Fruit fly (Drosophila melanogaster) ovary, adult (tissue): ENCODE data around the gene scramb2.
A peak's percentile ranks its signal among the peaks of the same experiment; 100 is the strongest.

Source experiments
- CG17801 ChIP-seq: fragments of 200-800 bp; optimal IDR thresholded peaks from 2 replicates; lab custom pipeline; 2019; ENCODE audit warnings: missing biosample characterization, mild to moderate bottlenecking, missing genetic modification characterization, moderate library complexity; ENCODE audit not compliant: partially characterized antibody

Gene scramb2

dm6 chr3L:3046325-3047156 is at the start of gene scramb2, which contains the start of gene Sk2:
scramb2 (minus strand) TSS chr3L:3046812.
Sk2 (plus strand) TSS chr3L:3047087.
- peak; percentile 94 for TF ChIP-seq CG17801 (GFP tag; lab: Kevin White, UChicago)

dm6 chr3L:3096073-3096725 is 49.6 kb upstream of the scramb2 start:
- TF ChIP-seq CG17801 (GFP tag; lab: Kevin White, UChicago), result no peak

- TF ChIP-seq CG17801 (GFP tag; lab: Kevin White, UChicago), result no peak
Measured at dm6 chr3L:3095590-3095989, 49.0 kb upstream of the scramb2 start.

dm6 chr3L:3090581-3091345 is 44.2 kb upstream of the scramb2 start:
- peak; percentile 6 for TF ChIP-seq CG17801 (GFP tag; lab: Kevin White, UChicago)

- no peak for TF ChIP-seq CG17801 (GFP tag; lab: Kevin White, UChicago)
Measured at dm6 chr3L:3089012-3089411, 42.4 kb upstream of the scramb2 start.

- TF ChIP-seq CG17801 (GFP tag; lab: Kevin White, UChicago), result no peak
Measured at dm6 chr3L:3083329-3084083, 36.9 kb upstream of the scramb2 start.

DNA sequence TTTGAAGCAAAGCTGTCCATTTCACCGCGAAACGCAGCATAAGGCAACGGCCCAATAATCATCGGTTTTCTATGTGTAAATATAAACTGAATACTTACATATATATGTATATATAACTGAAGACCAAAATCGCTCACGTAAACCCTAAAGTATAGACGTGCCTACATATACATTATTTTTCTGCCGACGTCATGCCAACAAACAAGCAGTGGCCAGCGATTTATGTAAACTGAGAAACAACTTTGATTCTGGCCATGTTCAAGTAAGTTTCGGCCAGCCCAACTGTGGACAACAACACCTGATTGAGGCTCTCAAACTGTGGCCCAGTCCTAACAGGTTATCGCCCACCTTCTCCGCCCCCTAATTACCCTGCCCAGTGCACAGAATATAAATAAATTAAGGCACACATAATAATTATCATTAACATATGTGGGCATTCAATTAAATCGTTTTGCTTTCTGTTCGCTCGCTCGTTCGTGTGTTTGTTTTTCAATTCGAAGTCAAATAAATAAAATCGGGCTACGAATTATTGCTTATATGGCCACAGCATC is 35.4 kb upstream of the scramb2 start:
- TF ChIP-seq CG17801 (GFP tag; lab: Kevin White, UChicago), result no peak

DNA sequence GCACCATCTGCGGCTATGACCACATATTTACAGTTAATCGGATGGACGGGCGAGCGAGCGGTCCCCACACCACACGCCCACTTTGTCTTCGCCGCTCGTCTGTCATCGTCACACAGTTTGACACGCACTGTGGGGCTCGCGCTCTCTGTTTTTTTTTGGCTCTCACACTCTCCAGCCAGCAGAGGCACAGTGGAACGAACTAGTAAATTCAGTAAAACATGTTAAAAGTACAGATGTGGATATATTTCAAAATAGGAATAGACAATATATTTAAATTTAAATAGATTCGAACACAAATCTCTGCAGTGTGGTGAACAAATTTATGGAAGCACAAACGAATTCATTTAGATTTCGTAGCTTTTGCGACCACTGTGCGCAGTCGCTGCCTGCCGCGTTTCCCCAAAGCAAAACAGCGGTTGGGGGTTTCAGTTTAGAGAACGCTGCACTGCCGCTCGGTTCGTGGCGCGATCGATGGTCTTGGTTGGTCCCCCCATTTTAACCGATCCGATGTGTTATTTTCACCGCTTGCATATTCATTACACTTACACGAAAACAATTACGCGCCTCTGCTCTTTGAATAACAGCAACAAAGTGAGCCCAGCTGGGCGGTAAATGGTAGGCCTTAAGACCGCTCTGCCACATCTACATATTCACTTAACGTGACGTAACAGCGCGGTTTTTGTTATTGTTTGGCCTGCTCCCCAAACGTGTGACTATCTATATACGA is 34.7 kb upstream of the scramb2 start:
- peak; percentile 98 for TF ChIP-seq CG17801 (GFP tag; lab: Kevin White, UChicago)

dm6 chr3L:3080084-3080994 is 33.7 kb upstream of the scramb2 start:
- TF ChIP-seq CG17801 (GFP tag; lab: Kevin White, UChicago), result no peak

DNA sequence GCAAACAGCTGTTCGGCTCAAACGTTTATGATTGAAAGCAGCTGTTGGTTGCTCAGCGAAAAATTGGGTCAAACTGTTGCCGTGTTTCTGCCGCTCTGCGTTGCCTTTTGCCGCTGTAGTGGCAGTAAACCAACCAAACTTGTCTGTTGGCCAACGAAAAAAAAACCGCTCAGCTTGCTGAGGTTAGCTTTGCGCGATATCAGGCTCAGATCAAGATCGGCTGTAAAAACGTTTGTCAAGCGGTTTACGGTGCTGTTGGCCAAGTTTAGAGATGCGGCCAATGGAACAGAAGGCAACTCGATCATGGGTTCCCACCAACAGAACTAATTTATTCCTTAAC is 32.5 kb upstream of the scramb2 start:
- TF ChIP-seq CG17801 (GFP tag; lab: Kevin White, UChicago), result no peak

dm6 chr3L:3078398-3079155 is 32.0 kb upstream of the scramb2 start:
- TF ChIP-seq CG17801 (GFP tag; lab: Kevin White, UChicago), result no peak

dm6 chr3L:3077568-3078107 is 31.0 kb upstream of the scramb2 start:
- peak; percentile 83 for TF ChIP-seq CG17801 (GFP tag; lab: Kevin White, UChicago)
